Fruit fly (Drosophila melanogaster): ENCODE results near the gene Tspo.

Gene Tspo

DNA sequence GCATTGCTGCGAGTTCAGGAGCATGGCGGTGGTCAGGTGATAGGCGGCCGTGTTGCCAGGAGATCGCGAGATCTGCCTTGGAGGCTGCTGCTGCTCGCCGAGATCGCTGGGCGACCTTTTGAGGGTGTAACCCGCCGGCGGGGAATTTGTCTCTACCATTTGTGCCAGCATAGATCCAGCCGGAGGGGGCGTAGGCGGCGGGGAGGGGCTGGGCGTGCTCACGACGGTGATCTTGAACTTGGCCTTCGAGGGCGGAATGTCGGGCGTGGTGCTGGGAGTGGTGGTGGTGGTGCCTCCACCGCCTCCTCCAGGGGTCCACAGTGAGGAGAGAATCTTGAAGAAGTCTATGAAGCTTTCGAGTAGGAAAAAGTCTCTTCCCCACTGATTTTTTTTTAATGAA is 34.6 kb downstream of the Tspo start:
- TF ChIP-seq Mrtf (GFP tag; IDR thresholded peaks at IDR 0.05) (0 out of 3 replicates have a peak, but pooled peaks have one; percentile 13), CG31365 (tag; optimal IDR thresholded peaks at IDR 0.05) (no peak), slbo (GFP tag; IDR thresholded peaks at IDR 0.05) (0 out of 2 replicates have a peak, but pooled peaks have one; percentile 13), CG18619 (GFP tag; optimal IDR thresholded peaks at IDR 0.05) (no peak)

DNA sequence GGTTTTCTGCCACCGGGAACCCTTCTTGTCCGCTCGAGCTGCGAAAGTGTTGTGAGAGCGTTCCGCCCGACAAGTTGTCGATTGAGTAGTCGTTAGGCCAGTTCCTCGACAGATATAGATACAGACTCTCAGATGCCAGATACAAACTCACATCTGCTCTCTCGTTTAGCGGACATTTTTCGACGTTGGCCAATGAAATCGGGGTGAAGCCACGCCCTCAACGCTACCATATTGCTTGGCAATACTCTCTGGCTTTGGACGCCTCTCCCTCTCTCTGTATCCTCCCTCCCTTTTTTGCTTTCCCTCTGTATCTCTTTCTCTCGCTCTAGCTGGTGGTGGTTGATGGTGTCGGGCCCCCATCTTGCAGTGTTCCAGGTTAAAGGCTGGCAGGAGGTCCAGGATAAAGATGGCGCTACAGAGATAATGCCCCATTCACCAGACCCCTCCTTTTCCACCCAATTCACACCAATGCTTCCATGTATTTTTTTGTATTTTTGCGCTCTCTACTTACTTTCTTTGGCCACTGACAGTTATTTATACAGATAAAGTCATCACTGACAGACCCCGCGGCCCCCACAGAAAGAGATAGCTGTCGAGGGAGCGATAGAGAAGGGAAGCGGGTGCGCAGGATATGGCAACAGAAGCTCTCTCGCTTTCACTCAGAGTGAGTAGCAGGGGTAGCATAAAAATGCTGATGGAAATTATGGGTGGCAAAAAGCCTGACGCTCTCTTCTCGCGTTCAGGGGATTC is 35.4 kb downstream of the Tspo start, which contains the start of gene Gsc:
Gene Gsc, minus strand, starts transcription at position 51 of the 750 bp plus-strand sequence.
- TF ChIP-seq her (GFP tag; optimal IDR thresholded peaks at IDR 0.05): no peak
- peak; percentile 70 for TF ChIP-seq Nf-YA (GFP tag; IDR thresholded peaks at IDR 0.05)
- TF ChIP-seq CG1832 (GFP tag; optimal IDR thresholded peaks at IDR 0.05): peak; percentile 93
- peak; percentile 99 for TF ChIP-seq Nf-YB (GFP tag; optimal IDR thresholded peaks at IDR 0.05)
- peak; percentile 48 for TF ChIP-seq kni (GFP tag; optimal IDR thresholded peaks at IDR 0.05)
- TF ChIP-seq phol (tag; optimal IDR thresholded peaks at IDR 0.05): peak; percentile 84
- peak; percentile 98 for TF ChIP-seq Nf-YC (tag; optimal IDR thresholded peaks at IDR 0.05)
- TF ChIP-seq CG33557 (GFP tag; optimal IDR thresholded peaks at IDR 0.05): no peak
- TF ChIP-seq unpg (GFP tag; optimal IDR thresholded peaks at IDR 0.05): no peak
- TF ChIP-seq dm (GFP tag; optimal IDR thresholded peaks at IDR 0.05): no peak
- TF ChIP-seq D (optimal IDR thresholded peaks at IDR 0.05): peak; percentile 12
- TF ChIP-seq D (GFP tag; optimal IDR thresholded peaks at IDR 0.05): no peak
- TF ChIP-seq CG11723 (GFP tag; optimal IDR thresholded peaks at IDR 0.05): no peak
- peak; percentile 24 for TF ChIP-seq crol (GFP tag; IDR thresholded peaks at IDR 0.05)
- TF ChIP-seq twi (tag; optimal IDR thresholded peaks at IDR 0.05): peak; percentile 34
- TF ChIP-seq yki (optimal IDR thresholded peaks at IDR 0.05): peak; percentile 63
- TF ChIP-seq Doc3 (GFP tag; IDR thresholded peaks at IDR 0.05; ENCODE audit: partially characterized antibody): 0 out of 3 replicates have a peak, but pooled peaks have one; percentile 14
- TF ChIP-seq caup (GFP tag; optimal IDR thresholded peaks at IDR 0.05; ENCODE audit: severe bottlenecking): no peak
- no peak for TF ChIP-seq PHDP (tag; optimal IDR thresholded peaks at IDR 0.05)
- TF ChIP-seq chinmo (GFP tag; IDR thresholded peaks at IDR 0.05; ENCODE audit: partially characterized antibody): 0 out of 4 replicates have a peak, but pooled peaks have one; percentile 28
- 0 out of 2 replicates have a peak, but pooled peaks have one; percentile 17 for TF ChIP-seq hbn (GFP tag; IDR thresholded peaks at IDR 0.05; ENCODE audit: partially characterized antibody)
- peak; percentile 32 for TF ChIP-seq CoRest (tag; optimal IDR thresholded peaks at IDR 0.05)
- TF ChIP-seq rib (GFP tag; IDR thresholded peaks at IDR 0.05): no peak
- TF ChIP-seq TFAM (GFP tag; optimal IDR thresholded peaks at IDR 0.05): no peak
- TF ChIP-seq CG9609 (GFP tag; optimal IDR thresholded peaks at IDR 0.05): no peak
- TF ChIP-seq Ets65A (GFP tag): peak; percentile 87
- TF ChIP-seq HmgD (GFP tag; optimal IDR thresholded peaks at IDR 0.05): no peak
- TF ChIP-seq CG16813 (GFP tag; IDR thresholded peaks at IDR 0.05; ENCODE audit: partially characterized antibody): no peak
- TF ChIP-seq Dll (GFP tag; IDR thresholded peaks at IDR 0.05; ENCODE audit: partially characterized antibody): peak; percentile 48; the same call in 1 of the 4 replicates
- TF ChIP-seq ewg (GFP tag; optimal IDR thresholded peaks at IDR 0.05): peak; percentile 48
- peak; percentile 27 for TF ChIP-seq sens (GFP tag)
- peak; percentile 82 for TF ChIP-seq seq (GFP tag; IDR thresholded peaks at IDR 0.05)
- TF ChIP-seq Trl (optimal IDR thresholded peaks at IDR 0.05): peak; percentile 78 to 97
- TF ChIP-seq Trl (GFP tag; optimal IDR thresholded peaks at IDR 0.05): no peak
- no peak for TF ChIP-seq bab2 (GFP tag; optimal IDR thresholded peaks at IDR 0.05)
- TF ChIP-seq CG9876 (GFP tag; optimal IDR thresholded peaks at IDR 0.05): no peak
